Worm (Caenorhabditis elegans) whole organism, L4/young adult: ENCODE results near the gene ace-4.

ENCODE experiments used
- dao-5 ChIP-seq: sonication (generic microtip); optimal IDR thresholded peaks from 2 replicates; lab custom pipeline; 2016; ENCODE audit warnings: missing genotype, missing genetic modification characterization, moderate library complexity, missing compliant biosample characterization
- him-1 ChIP-seq: sonication (generic microtip); optimal IDR thresholded peaks from 2 replicates; lab custom pipeline; 2016; ENCODE audit warnings: missing genotype, missing genetic modification reagents, missing genetic modification characterization, missing compliant biosample characterization

DNA sequence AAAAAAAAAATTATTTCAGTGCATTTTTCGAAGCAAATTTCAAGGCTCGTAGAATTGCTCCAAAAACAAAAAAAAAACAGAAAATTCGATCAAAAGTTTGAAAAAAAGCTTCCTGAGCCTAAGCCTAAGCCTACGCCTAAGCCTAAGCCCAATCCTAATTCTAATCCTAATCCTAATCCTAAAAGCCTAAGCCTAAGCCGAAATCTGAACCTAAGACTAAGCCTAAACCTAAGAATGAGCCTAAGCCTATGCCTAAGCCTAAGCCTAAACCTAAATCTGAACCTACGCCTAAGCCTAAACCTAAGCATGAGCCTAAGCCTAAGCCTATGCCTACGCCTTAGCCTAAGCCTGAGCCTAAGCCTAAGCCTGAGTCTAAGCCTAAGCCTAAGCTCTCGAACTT is 8.4 kb downstream of the ace-4 start:
- no peak for TF ChIP-seq dao-5 (tag; lab: Kevin White, UChicago)
- no peak for TF ChIP-seq him-1 (tag; lab: Kevin White, UChicago)
